Worm (Caenorhabditis elegans): ENCODE measurements around the gene aqp-12.

Gene aqp-12

DNA sequence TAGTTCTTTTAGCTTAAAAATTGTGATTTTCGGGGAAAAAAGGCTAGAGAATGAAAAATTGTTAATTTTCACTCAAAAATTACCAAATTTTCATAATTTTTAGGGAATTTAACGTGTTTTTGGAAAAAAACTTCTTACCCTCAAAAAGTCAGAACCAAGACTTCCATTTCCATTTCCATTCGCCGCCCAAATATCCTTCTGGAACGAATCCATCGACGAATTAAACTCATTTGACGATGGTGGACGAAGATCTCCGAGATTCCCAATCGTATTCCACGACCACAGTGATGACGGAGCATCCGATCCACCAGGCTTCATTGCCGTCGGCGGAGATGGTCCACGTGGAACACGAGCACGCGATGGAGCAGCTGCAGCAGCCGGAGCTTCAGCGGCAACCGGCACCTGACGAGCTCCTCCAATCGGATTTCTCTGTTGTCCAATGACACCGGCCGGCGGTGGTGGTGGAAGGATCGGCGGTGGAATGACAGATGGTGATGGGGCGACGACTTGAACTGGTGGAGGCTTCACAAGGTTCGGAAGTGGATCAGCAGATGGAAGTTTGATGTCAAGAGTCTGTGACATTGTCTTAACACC is 8.7 kb downstream of the aqp-12 start:
- no peak for TF ChIP-seq ceh-83 (GFP tag; optimal IDR thresholded peaks at IDR 0.05)

DNA sequence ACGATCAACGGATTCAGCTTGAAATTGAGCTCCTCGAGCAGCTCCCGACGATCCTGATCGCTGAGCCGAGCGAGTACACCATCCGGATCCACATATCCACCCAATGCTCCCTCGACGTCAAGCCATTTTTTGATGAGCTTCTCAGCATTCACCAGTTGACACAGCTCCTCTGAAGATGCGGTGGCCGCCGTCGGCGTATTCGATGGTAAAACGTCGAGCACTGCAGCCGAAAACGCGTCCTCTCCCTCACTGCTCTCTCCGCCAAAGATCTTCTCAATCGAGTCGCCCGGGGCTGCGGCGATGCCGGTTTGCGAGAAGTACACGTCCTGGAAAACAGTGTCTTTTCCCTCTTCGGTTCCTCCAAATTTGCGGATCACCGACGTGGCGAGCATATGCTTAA is 11.5 kb downstream of the aqp-12 start:
- no peak for TF ChIP-seq ztf-11 (tag; optimal IDR thresholded peaks at IDR 0.05)
- no peak for TF ChIP-seq bed-3 (GFP tag; optimal IDR thresholded peaks at IDR 0.05)
- TF ChIP-seq hlh-1 (tag; optimal IDR thresholded peaks at IDR 0.05) = no peak
- no peak for TF ChIP-seq unc-39 (tag; optimal IDR thresholded peaks at IDR 0.05)
- TF ChIP-seq ces-1 (GFP tag; optimal IDR thresholded peaks at IDR 0.05) = no peak
- no peak for TF ChIP-seq pha-4 (tag; optimal IDR thresholded peaks at IDR 0.05)
- TF ChIP-seq nhr-76 (tag; optimal IDR thresholded peaks at IDR 0.05) = no peak
- no peak for TF ChIP-seq ham-2 (GFP tag; optimal IDR thresholded peaks at IDR 0.05)
- no peak for TF ChIP-seq sem-2 (GFP tag; optimal IDR thresholded peaks at IDR 0.05)
- TF ChIP-seq ceh-43 (GFP tag; optimal IDR thresholded peaks at IDR 0.05) = no peak
- no peak for TF ChIP-seq tbx-8 (GFP tag; optimal IDR thresholded peaks at IDR 0.05)
- no peak for TF ChIP-seq drap-1 (GFP tag; optimal IDR thresholded peaks at IDR 0.05)
- TF ChIP-seq elt-1 (tag; optimal IDR thresholded peaks at IDR 0.05; ENCODE audit: borderline replicate concordance, insufficient read depth) = no peak
- no peak for TF ChIP-seq ceh-83 (GFP tag; optimal IDR thresholded peaks at IDR 0.05)
- no peak for TF ChIP-seq unc-62 (GFP tag; optimal IDR thresholded peaks at IDR 0.05)
- no peak for TF ChIP-seq lin-32 (GFP tag; optimal IDR thresholded peaks at IDR 0.05)
- no peak for TF ChIP-seq unc-120 (tag; optimal IDR thresholded peaks at IDR 0.05; ENCODE audit: poor library complexity, severe bottlenecking)

DNA sequence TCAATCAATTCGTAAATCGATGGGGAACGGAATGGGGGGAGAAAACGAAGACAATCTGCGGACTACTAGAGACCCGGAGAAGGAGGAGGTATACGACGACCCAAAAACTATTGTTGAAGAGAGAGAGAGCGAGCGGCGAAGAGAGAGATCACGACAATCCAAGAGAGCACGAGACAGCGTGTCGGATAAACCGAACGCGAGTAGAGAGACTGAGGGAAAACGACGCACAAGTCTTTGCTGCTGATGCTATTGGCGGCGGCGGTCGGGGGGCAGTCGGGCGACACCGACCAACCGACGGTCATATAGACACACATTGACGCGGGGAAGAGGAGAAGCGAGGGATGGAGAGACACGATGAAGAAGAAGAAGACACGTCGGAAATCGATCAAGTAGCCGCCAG is 19.5 kb downstream of the aqp-12 start:
- TF ChIP-seq nhr-76 (tag; optimal IDR thresholded peaks at IDR 0.05) = no peak
- TF ChIP-seq cnd-1 (tag; optimal IDR thresholded peaks at IDR 0.05) = peak; percentile 79
- no peak for TF ChIP-seq flh-1 (GFP tag; optimal IDR thresholded peaks at IDR 0.05)
- no peak for TF ChIP-seq nhr-28 (tag; optimal IDR thresholded peaks at IDR 0.05)
- TF ChIP-seq mep-1 (tag; optimal IDR thresholded peaks at IDR 0.05) = no peak
- no peak for TF ChIP-seq zip-8 (tag; optimal IDR thresholded peaks at IDR 0.05)
- TF ChIP-seq bed-3 (GFP tag; optimal IDR thresholded peaks at IDR 0.05) = no peak
- TF ChIP-seq sem-2 (GFP tag; optimal IDR thresholded peaks at IDR 0.05) = no peak
- TF ChIP-seq unc-120 (tag; optimal IDR thresholded peaks at IDR 0.05; ENCODE audit: poor library complexity, severe bottlenecking) = peak; percentile 76
- no peak for TF ChIP-seq snpc-4 (tag; optimal IDR thresholded peaks at IDR 0.05)
- no peak for TF ChIP-seq ceh-39 (tag; optimal IDR thresholded peaks at IDR 0.05)
- TF ChIP-seq lin-32 (GFP tag; optimal IDR thresholded peaks at IDR 0.05) = no peak
- TF ChIP-seq M03D4.4 (tag; optimal IDR thresholded peaks at IDR 0.05) = peak; percentile 52
- TF ChIP-seq pha-4 (tag; optimal IDR thresholded peaks at IDR 0.05) = peak; percentile 39
- no peak for TF ChIP-seq elt-3 (tag; optimal IDR thresholded peaks at IDR 0.05)
- TF ChIP-seq nhr-2 (tag; optimal IDR thresholded peaks at IDR 0.05) = peak; percentile 95
- peak; percentile 52 for TF ChIP-seq ceh-83 (GFP tag; optimal IDR thresholded peaks at IDR 0.05)
- no peak for TF ChIP-seq ceh-43 (GFP tag; optimal IDR thresholded peaks at IDR 0.05)
- TF ChIP-seq unc-39 (tag; optimal IDR thresholded peaks at IDR 0.05) = no peak
- peak; percentile 49 for TF ChIP-seq sptf-1 (tag; optimal IDR thresholded peaks at IDR 0.05)
- peak; percentile 58 for TF ChIP-seq mls-2 (tag; optimal IDR thresholded peaks at IDR 0.05)
- TF ChIP-seq hlh-1 (tag; optimal IDR thresholded peaks at IDR 0.05) = peak; percentile 26
- TF ChIP-seq nhr-12 (tag; optimal IDR thresholded peaks at IDR 0.05) = no peak
- TF ChIP-seq mab-5 (tag; optimal IDR thresholded peaks at IDR 0.05) = no peak
- peak; percentile 9 for TF ChIP-seq elt-1 (tag; optimal IDR thresholded peaks at IDR 0.05; ENCODE audit: borderline replicate concordance, insufficient read depth)
- TF ChIP-seq ces-1 (GFP tag; optimal IDR thresholded peaks at IDR 0.05) = peak; percentile 60
- peak; percentile 68 for TF ChIP-seq lsy-2 (tag; optimal IDR thresholded peaks at IDR 0.05)
- TF ChIP-seq ztf-11 (tag; optimal IDR thresholded peaks at IDR 0.05) = peak; percentile 52
- peak; percentile 90 for TF ChIP-seq ham-2 (GFP tag; optimal IDR thresholded peaks at IDR 0.05)
- TF ChIP-seq unc-62 (GFP tag; optimal IDR thresholded peaks at IDR 0.05) = peak; percentile 75
- peak; percentile 72 for TF ChIP-seq drap-1 (GFP tag; optimal IDR thresholded peaks at IDR 0.05)
- peak; percentile 54 for TF ChIP-seq nhr-237 (tag; optimal IDR thresholded peaks at IDR 0.05)
- TF ChIP-seq lin-13 (tag; optimal IDR thresholded peaks at IDR 0.05) = peak; percentile 51
- TF ChIP-seq tbx-8 (GFP tag; optimal IDR thresholded peaks at IDR 0.05) = no peak
- no peak for TF ChIP-seq blmp-1 (tag; optimal IDR thresholded peaks at IDR 0.05)
